Worm (Caenorhabditis elegans): ENCODE measurements around the gene par-2.

par-2 gene

ce11 chrIII:1058881-1059280, 22.3 kb upstream of the par-2 start:
- TF ChIP-seq zip-11 (GFP tag; IDR thresholded peaks at IDR 0.05) (no peak), zfp-3 (GFP tag; conservative IDR thresholded peaks at IDR 0.05) (no peak), ctbp-1 (GFP tag; IDR thresholded peaks at IDR 0.05) (no peak), ceh-28 (tag; optimal IDR thresholded peaks at IDR 0.05) (peak; percentile 52), nhr-102 (tag; optimal IDR thresholded peaks at IDR 0.05) (no peak), spr-3 (GFP tag; optimal IDR thresholded peaks at IDR 0.05) (no peak), nhr-28 (tag; optimal IDR thresholded peaks at IDR 0.05) (no peak)

ce11 chrIII:1059961-1060360, 21.2 kb upstream of the par-2 start, which contains the start of gene BE0003N10.6:
Gene BE0003N10.6 (minus strand): TSS chrIII:1060061.
- no peak for TF ChIP-seq unc-39 (tag; optimal IDR thresholded peaks at IDR 0.05)
- no peak for TF ChIP-seq vab-7 (GFP tag; IDR thresholded peaks at IDR 0.05)
- TF ChIP-seq jun-1 (tag; optimal IDR thresholded peaks at IDR 0.05): no peak
- TF ChIP-seq ceh-32 (tag; optimal IDR thresholded peaks at IDR 0.05; ENCODE audit: poor library complexity): no peak
- TF ChIP-seq dmd-9 (GFP tag; IDR thresholded peaks at IDR 0.05): no peak
- no peak for TF ChIP-seq daf-12 (tag; optimal IDR thresholded peaks at IDR 0.05)
- TF ChIP-seq mep-1 (tag; optimal IDR thresholded peaks at IDR 0.05): no peak
- TF ChIP-seq snpc-4 (tag; optimal IDR thresholded peaks at IDR 0.05): no peak
- no peak for TF ChIP-seq ceh-62 (tag; optimal IDR thresholded peaks at IDR 0.05)
- no peak for TF ChIP-seq dve-1 (tag; optimal IDR thresholded peaks at IDR 0.05; ENCODE audit: insufficient read depth)
- no peak for TF ChIP-seq F37D6.2 (tag; optimal IDR thresholded peaks at IDR 0.05)
- no peak for TF ChIP-seq pqm-1 (tag; optimal IDR thresholded peaks at IDR 0.05)
- TF ChIP-seq ceh-44 (GFP tag; IDR thresholded peaks at IDR 0.05): no peak
- TF ChIP-seq ctbp-1 (GFP tag; IDR thresholded peaks at IDR 0.05): no peak
- TF ChIP-seq ama-1 (optimal IDR thresholded peaks at IDR 0.05): no peak
- TF ChIP-seq F49E8.2 (tag; optimal IDR thresholded peaks at IDR 0.05; ENCODE audit: borderline replicate concordance): no peak
- TF ChIP-seq hlh-30 (tag; optimal IDR thresholded peaks at IDR 0.05; ENCODE audit: insufficient read depth): no peak
- no peak for TF ChIP-seq tag-97 (GFP tag; IDR thresholded peaks at IDR 0.05)
- no peak for TF ChIP-seq ces-1 (GFP tag; optimal IDR thresholded peaks at IDR 0.05)

ce11 chrIII:1074152-1074551, 7.0 kb upstream of the par-2 start:
- no peak for TF ChIP-seq saeg-2 (GFP tag; IDR thresholded peaks at IDR 0.05)
- no peak for TF ChIP-seq spr-1 (tag; optimal IDR thresholded peaks at IDR 0.05)
- TF ChIP-seq daf-12 (tag; optimal IDR thresholded peaks at IDR 0.05): no peak
- TF ChIP-seq Y75B8A.6 (GFP tag; IDR thresholded peaks at IDR 0.05): no peak
- TF ChIP-seq nhr-11 (tag; optimal IDR thresholded peaks at IDR 0.05): no peak
- TF ChIP-seq set-16 (GFP tag; IDR thresholded peaks at IDR 0.05): peak; percentile 77
- no peak for TF ChIP-seq ZK546.5 (tag; optimal IDR thresholded peaks at IDR 0.05)
- TF ChIP-seq Y5F2A.4 (GFP tag; optimal IDR thresholded peaks at IDR 0.05): no peak

- 0 out of 2 replicates have a peak, but pooled peaks have one; percentile 45 for TF ChIP-seq zfp-3 (GFP tag; conservative IDR thresholded peaks at IDR 0.05)
- TF ChIP-seq lim-7 (GFP tag; IDR thresholded peaks at IDR 0.05): peak; percentile 67; the same call in 1 of the 2 replicates
- 0 out of 2 replicates have a peak, but pooled peaks have one; percentile 18 for TF ChIP-seq arid-1 (GFP tag; conservative IDR thresholded peaks at IDR 0.05)
- peak; percentile 48; the same call in 1 of the 2 replicates for TF ChIP-seq vab-7 (GFP tag; IDR thresholded peaks at IDR 0.05)
- TF ChIP-seq madf-5 (GFP tag; IDR thresholded peaks at IDR 0.05): 0 out of 4 replicates have a peak, but pooled peaks of 1 of the 2 experiments have one; percentile 52
- TF ChIP-seq lin-38 (GFP tag; IDR thresholded peaks at IDR 0.05): peak; percentile 33; the same call in 1 of the 2 replicates
Measured at ce11 chrIII:1076383-1076782, 4.8 kb upstream of the par-2 start, which contains the start of gene uaf-1. Gene uaf-1 (minus strand): TSS chrIII:1076555.
